Worm (Caenorhabditis elegans) whole organism, L4 larva: Measurements from ENCODE around the gene ser-2.

Experiments used
- F37D6.2 ChIP-seq: sonication (generic microtip); optimal IDR thresholded peaks from 2 replicates; lab custom pipeline; 2016; ENCODE audit warnings: mild to moderate bottlenecking, missing genetic modification characterization, missing compliant biosample characterization
- F44E2.7 ChIP-seq: fragments of 200-800 bp; sonication (Bioruptor generic); IDR thresholded peaks from 2 replicates; pipeline ENCODE4 v2.1.2; 2022; ENCODE audit warnings: missing genetic modification characterization, missing compliant biosample characterization
- R02D3.7 ChIP-seq: fragments of 150-350 bp; sonication (generic microtip); optimal IDR thresholded peaks from 3 replicates; lab custom pipeline; 2014; ENCODE audit warnings: missing biosample characterization, missing genetic modification characterization
- T20F7.1 ChIP-seq: fragments of 200-800 bp; sonication (Bioruptor generic); optimal IDR thresholded peaks from 2 replicates; lab custom pipeline; 2018; ENCODE audit warnings: mild to moderate bottlenecking, missing genetic modification characterization, missing compliant biosample characterization
- T26A8.4 ChIP-seq: fragments of 200-800 bp; sonication (Bioruptor generic); IDR thresholded peaks from 2 replicates; pipeline ENCODE4 v1.3.6; 2022; ENCODE audit warnings: missing genetic modification characterization, missing compliant biosample characterization
- Y5F2A.4 ChIP-seq: fragments of 200-800 bp; sonication (Bioruptor generic); optimal IDR thresholded peaks from 2 replicates; lab custom pipeline; 2018; ENCODE audit warnings: mild to moderate bottlenecking, missing genetic modification characterization, missing compliant biosample characterization
- Y75B8A.6 ChIP-seq: fragments of 200-800 bp; sonication (Bioruptor generic); IDR thresholded peaks from 2 replicates; pipeline ENCODE4 v1.3.6; 2022; ENCODE audit warnings: missing genetic modification reagents, missing genetic modification characterization, missing compliant biosample characterization
- ZK546.5 ChIP-seq, 2 experiments: sonication (generic microtip); optimal IDR thresholded peaks; 2 replicates each; lab custom pipeline; 2017; ENCODE audit warnings: missing biosample characterization in 2 of 2, missing genetic modification characterization in 2 of 2
- aha-1 ChIP-seq: fragments of 150-350 bp; peaks from one replicate; lab custom pipeline; 2014; ENCODE audit warnings: missing biosample characterization, missing genetic modification characterization
- aly-2 ChIP-seq: sonication (generic microtip); optimal IDR thresholded peaks from 2 replicates; lab custom pipeline; 2018; ENCODE audit warnings: missing biosample characterization, missing genetic modification characterization
- arid-1 ChIP-seq: fragments of 200-800 bp; sonication (Bioruptor generic); conservative IDR thresholded peaks from 2 replicates; pipeline ENCODE4 v1.3.6; 2022; ENCODE audit warnings: missing genetic modification reagents, missing genetic modification characterization, missing compliant biosample characterization
- ceh-20 ChIP-seq: fragments of 200-800 bp; sonication (Bioruptor generic); IDR thresholded peaks from 2 replicates; pipeline ENCODE4 v1.3.6; 2022; ENCODE audit warnings: missing genetic modification reagents, missing genetic modification characterization, missing compliant biosample characterization
- ceh-32 ChIP-seq: sonication (generic microtip); optimal IDR thresholded peaks from 2 replicates; lab custom pipeline; 2016; ENCODE audit warnings: mild to moderate bottlenecking, missing genetic modification characterization, missing compliant biosample characterization; ENCODE audit not compliant: poor library complexity
- ceh-44 ChIP-seq: fragments of 200-800 bp; sonication (Bioruptor generic); IDR thresholded peaks from 2 replicates; pipeline ENCODE4 v1.3.6; 2022; ENCODE audit warnings: missing genetic modification reagents, missing genetic modification characterization, missing compliant biosample characterization
- ces-1 ChIP-seq: fragments of 150-350 bp; sonication (generic microtip); optimal IDR thresholded peaks from 4 replicates; lab custom pipeline; 2014; ENCODE audit warnings: missing biosample characterization, missing genetic modification reagents, missing genetic modification characterization
- daf-12 ChIP-seq: fragments of 150-350 bp; optimal IDR thresholded peaks from 2 replicates; lab custom pipeline; 2014; ENCODE audit warnings: missing biosample characterization, missing genetic modification reagents, missing genetic modification characterization
- daf-16 ChIP-seq, 3 experiments: sonication (generic microtip); optimal IDR thresholded peaks; 2 replicates each; lab custom pipeline; 2016 to 2017; ENCODE audit warnings: missing genetic modification characterization in 3 of 3, missing genetic modification reagents in 3 of 3, mild to moderate bottlenecking in 2 of 3, missing compliant biosample characterization in 2 of 3, missing biosample characterization in 1 of 3, moderate library complexity in 1 of 3
- daf-19 ChIP-seq: fragments of 200-800 bp; sonication (Bioruptor generic); conservative IDR thresholded peaks from 2 replicates; pipeline ENCODE4 v1.3.6; 2022; ENCODE audit warnings: missing genetic modification characterization, missing compliant biosample characterization
- dmd-6 ChIP-seq: fragments of 200-800 bp; sonication (Bioruptor generic); IDR thresholded peaks from 2 replicates; pipeline ENCODE4 v1.3.6; 2022; ENCODE audit warnings: missing genetic modification reagents, missing genetic modification characterization, missing compliant biosample characterization
- dpl-1 ChIP-seq: fragments of 150-350 bp; optimal IDR thresholded peaks from 2 replicates; lab custom pipeline; 2014; ENCODE audit warnings: missing biosample characterization, missing genetic modification reagents, missing genetic modification characterization
- duxl-1 ChIP-seq: sonication (generic microtip); optimal IDR thresholded peaks from 2 replicates; lab custom pipeline; 2016; ENCODE audit warnings: mild to moderate bottlenecking, missing genetic modification characterization, moderate library complexity, missing compliant biosample characterization; ENCODE audit not compliant: poor library complexity
- gei-8 ChIP-seq: fragments of 200-800 bp; sonication (Bioruptor generic); optimal IDR thresholded peaks from 2 replicates; lab custom pipeline; 2018; ENCODE audit warnings: mild to moderate bottlenecking, missing genetic modification characterization, missing compliant biosample characterization
- hlh-11 ChIP-seq: fragments of 200-800 bp; sonication (Bioruptor generic); optimal IDR thresholded peaks from 2 replicates; lab custom pipeline; 2018; ENCODE audit warnings: mild to moderate bottlenecking, missing genetic modification characterization, missing compliant biosample characterization
- lim-7 ChIP-seq: fragments of 200-800 bp; sonication (Bioruptor generic); IDR thresholded peaks from 2 replicates; pipeline ENCODE4 v1.3.6; 2022; ENCODE audit warnings: missing genetic modification characterization, missing compliant biosample characterization
- lin-38 ChIP-seq: fragments of 200-800 bp; sonication (Bioruptor generic); IDR thresholded peaks from 2 replicates; pipeline ENCODE4 v1.3.6; 2022; ENCODE audit warnings: missing genetic modification reagents, missing genetic modification characterization, missing compliant biosample characterization
- lin-39 ChIP-seq: fragments of 150-350 bp; optimal IDR thresholded peaks from 2 replicates; lab custom pipeline; 2014; ENCODE audit warnings: missing biosample characterization, missing genetic modification reagents, missing genetic modification characterization
- madf-9 ChIP-seq: fragments of 200-800 bp; sonication (Bioruptor generic); conservative IDR thresholded peaks from 2 replicates; pipeline ENCODE4 v1.3.6; 2022; ENCODE audit warnings: missing genetic modification reagents, missing genetic modification characterization, missing compliant biosample characterization
- mxl-2 ChIP-seq: fragments of 200-800 bp; sonication (Bioruptor generic); conservative IDR thresholded peaks from 2 replicates; pipeline ENCODE4 v1.3.6; 2022; ENCODE audit warnings: missing genetic modification reagents, missing genetic modification characterization, missing compliant biosample characterization
- mxl-3 ChIP-seq: fragments of 200-800 bp; sonication (Bioruptor generic); optimal IDR thresholded peaks from 2 replicates; lab custom pipeline; 2018; ENCODE audit warnings: mild to moderate bottlenecking, missing genetic modification characterization, missing compliant biosample characterization
- nhr-111 ChIP-seq: fragments of 200-800 bp; sonication (Bioruptor generic); optimal IDR thresholded peaks from 2 replicates; lab custom pipeline; 2018; ENCODE audit warnings: mild to moderate bottlenecking, missing genetic modification characterization, missing compliant biosample characterization
- nhr-237 ChIP-seq: sonication (generic microtip); optimal IDR thresholded peaks from 2 replicates; lab custom pipeline; 2017; ENCODE audit warnings: missing biosample characterization, missing genetic modification characterization
- nhr-25 ChIP-seq: sonication (generic microtip); optimal IDR thresholded peaks from 2 replicates; lab custom pipeline; 2017; ENCODE audit warnings: missing genetic modification characterization, mild to moderate bottlenecking, missing compliant biosample characterization, antibody characterized with exemption, moderate library complexity, borderline replicate concordance; ENCODE audit not compliant: insufficient read depth
- nhr-41 ChIP-seq: fragments of 200-800 bp; sonication (Bioruptor generic); IDR thresholded peaks from 2 replicates; pipeline ENCODE4 v1.3.6; 2022; ENCODE audit warnings: missing genetic modification reagents, missing genetic modification characterization, missing compliant biosample characterization
- nhr-6 ChIP-seq: fragments of 150-350 bp; optimal IDR thresholded peaks from 2 replicates; lab custom pipeline; 2014; ENCODE audit warnings: missing biosample characterization, missing genetic modification characterization
- nhr-77 ChIP-seq: fragments of 150-350 bp; optimal IDR thresholded peaks from 2 replicates; lab custom pipeline; 2014; ENCODE audit warnings: missing biosample characterization, missing genetic modification characterization
- pha-4 ChIP-seq, 2 experiments: fragments of 150-350 bp in 1 of 2; fragments of 200-800 bp in 1 of 2; sonication (Bioruptor generic) in 1 of 2; IDR thresholded peaks in 1 of 2; optimal IDR thresholded peaks in 1 of 2; 2 replicates each; pipeline versions ENCODE4 v1.3.6 to Lab custom; 2014 to 2022; ENCODE audit warnings: missing genetic modification characterization in 2 of 2, missing genetic modification reagents in 2 of 2, missing biosample characterization in 1 of 2, missing compliant biosample characterization in 1 of 2
- pqm-1 ChIP-seq: sonication (generic microtip); optimal IDR thresholded peaks from 2 replicates; lab custom pipeline; 2017; ENCODE audit warnings: missing biosample characterization, missing genetic modification characterization
- set-16 ChIP-seq: fragments of 200-800 bp; sonication (Bioruptor generic); IDR thresholded peaks from 2 replicates; pipeline ENCODE4 v1.3.6; 2022; ENCODE audit warnings: missing genetic modification reagents, missing genetic modification characterization, missing compliant biosample characterization
- snpc-1.2 ChIP-seq: fragments of 200-800 bp; sonication (Bioruptor generic); IDR thresholded peaks from 2 replicates; pipeline ENCODE4 v1.3.6; 2022; ENCODE audit warnings: missing genetic modification reagents, missing genetic modification characterization, missing compliant biosample characterization
- spr-1 ChIP-seq: sonication (generic microtip); optimal IDR thresholded peaks from 2 replicates; lab custom pipeline; 2016; ENCODE audit warnings: mild to moderate bottlenecking, missing genetic modification characterization, missing compliant biosample characterization
- unc-62 ChIP-seq, 3 experiments: fragments of 150-350 bp in 1 of 3; sonication (generic microtip); optimal IDR thresholded peaks in 2 of 3; peaks in 1 of 3; 1 replicate in 1 of 3; 2 replicates in 2 of 3; lab custom pipeline; 2014 to 2017; ENCODE audit warnings: missing biosample characterization in 3 of 3, missing genetic modification characterization in 3 of 3, missing genetic modification reagents in 3 of 3, missing genotype in 1 of 3
- zag-1 ChIP-seq: fragments of 150-350 bp; optimal IDR thresholded peaks from 2 replicates; lab custom pipeline; 2014; ENCODE audit warnings: missing biosample characterization, missing genetic modification characterization
- zfp-2 ChIP-seq: sonication (generic microtip); optimal IDR thresholded peaks from 2 replicates; lab custom pipeline; 2016; ENCODE audit warnings: mild to moderate bottlenecking, missing genetic modification characterization, missing compliant biosample characterization
- zfp-3 ChIP-seq: fragments of 200-800 bp; sonication (Bioruptor generic); conservative IDR thresholded peaks from 2 replicates; pipeline ENCODE4 v1.3.6; 2022; ENCODE audit warnings: missing genetic modification reagents, missing genetic modification characterization, missing compliant biosample characterization
- zip-11 ChIP-seq: fragments of 200-800 bp; sonication (Bioruptor generic); IDR thresholded peaks from 2 replicates; pipeline ENCODE4 v1.3.6; 2022; ENCODE audit warnings: missing genetic modification characterization, missing compliant biosample characterization
- zip-2 ChIP-seq: fragments of 150-350 bp; optimal IDR thresholded peaks from 2 replicates; lab custom pipeline; 2014; ENCODE audit warnings: missing biosample characterization, missing genetic modification characterization
- ztf-7 ChIP-seq: fragments of 150-350 bp; optimal IDR thresholded peaks from 2 replicates; lab custom pipeline; 2014; ENCODE audit warnings: missing biosample characterization, missing genetic modification characterization

Gene ser-2

DNA sequence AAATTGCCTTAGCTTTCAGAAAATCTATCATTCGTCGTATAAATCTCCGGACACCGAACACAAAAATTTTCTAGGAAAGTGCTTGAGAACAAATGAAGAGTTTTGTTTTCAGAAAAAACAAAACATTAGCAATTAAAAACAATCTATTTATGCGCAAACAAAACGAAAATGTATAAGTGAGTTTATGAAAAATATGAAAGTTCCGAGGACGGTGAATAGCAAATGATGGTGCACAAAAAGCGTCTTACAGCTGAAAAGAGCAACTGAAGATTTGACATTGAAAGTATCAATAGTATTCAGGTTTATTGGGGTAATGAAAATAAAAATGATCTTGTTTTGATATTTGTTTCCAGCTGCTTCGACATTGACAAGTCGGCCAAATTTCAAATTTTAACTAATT lies 2.8 kb downstream of the ser-2 start:
- TF ChIP-seq T26A8.4 (GFP tag; lab: Robert Waterston, UW) (no peak), nhr-237 (tag; lab: Kevin White, UChicago) (no peak), aha-1 (tag; lab: Kevin White, UChicago) (peak; percentile 93), nhr-25 (tag; lab: Kevin White, UChicago) (no peak)

DNA sequence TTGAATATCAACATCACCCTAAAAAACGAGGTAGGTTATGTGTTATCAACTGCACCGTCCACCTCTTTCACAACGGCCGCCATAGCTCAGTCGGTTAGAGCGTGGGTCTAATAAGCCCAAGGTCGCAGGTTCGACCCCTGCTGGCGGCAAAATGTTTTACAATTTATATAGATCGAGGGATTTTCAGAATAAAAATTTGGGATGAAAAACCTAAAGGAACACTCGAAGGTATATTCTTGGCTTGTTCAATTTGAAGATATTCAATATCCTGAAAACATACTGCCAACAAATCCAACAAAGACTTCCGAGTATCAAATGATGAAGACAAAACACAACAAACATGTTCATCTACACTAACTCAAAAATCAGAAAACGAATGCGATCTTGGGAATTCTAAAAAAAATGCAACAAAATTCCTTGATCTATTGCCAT lies 5.4 kb downstream of the ser-2 start:
- TF ChIP-seq Y5F2A.4 (GFP tag; lab: Kevin White, UChicago) (peak; percentile 67), lim-7 (GFP tag; lab: Robert Waterston, UW) (peak; percentile 95), ztf-7 (tag; lab: Kevin White, UChicago) (peak; percentile 37), zag-1 (no peak), F44E2.7 (GFP tag; lab: Robert Waterston, UW) (no peak), R02D3.7 (tag; lab: Kevin White, UChicago) (no peak), F37D6.2 (tag; lab: Kevin White, UChicago) (no peak), spr-1 (tag; lab: Kevin White, UChicago) (peak; percentile 65), nhr-6 (tag; lab: Kevin White, UChicago) (no peak), zfp-2 (tag; lab: Kevin White, UChicago) (peak; percentile 48), pha-4 (GFP tag; IDR thresholded peaks at IDR 0.05; lab: Robert Waterston, UW) (peak; percentile 81), pha-4 (tag; optimal IDR thresholded peaks at IDR 0.05; lab: Kevin White, UChicago) (no peak), dmd-6 (peak; percentile 43; the same call in 1 of the 2 replicates), zfp-3 (GFP tag; lab: Robert Waterston, UW) (0 out of 2 replicates have a peak, but pooled peaks have one; percentile 56), lin-38 (no peak; the same call in 1 of the 2 replicates), mxl-3 (peak; percentile 29), daf-16 (GFP tag; optimal IDR thresholded peaks at IDR 0.05; lab: Kevin White, UChicago) (peak; percentile 55 to 88), daf-16 (tag; optimal IDR thresholded peaks at IDR 0.05; lab: Kevin White, UChicago) (peak; percentile 66), zip-11 (no peak), T20F7.1 (GFP tag; lab: Kevin White, UChicago) (peak; percentile 56), ceh-44 (GFP tag; lab: Robert Waterston, UW) (no peak), gei-8 (GFP tag; lab: Kevin White, UChicago) (peak; percentile 51), duxl-1 (tag; lab: Kevin White, UChicago) (peak; percentile 72), hlh-11 (tag; lab: Kevin White, UChicago) (no peak), unc-62 (GFP tag; optimal IDR thresholded peaks at IDR 0.05 in 1 of 2; lab: Kevin White, UChicago) (no peak), unc-62 (tag; optimal IDR thresholded peaks at IDR 0.05; lab: Kevin White, UChicago) (no peak), nhr-77 (tag; lab: Kevin White, UChicago) (no peak), nhr-111 (GFP tag; lab: Kevin White, UChicago) (no peak), ces-1 (GFP tag; lab: Kevin White, UChicago) (no peak), set-16 (peak; percentile 4; the same call in 1 of the 2 replicates), dpl-1 (GFP tag; lab: Kevin White, UChicago) (no peak), aly-2 (tag; lab: Kevin White, UChicago) (no peak), nhr-41 (GFP tag; lab: Robert Waterston, UW) (peak; percentile 63; the same call in 1 of the 2 replicates), ZK546.5 (tag; optimal IDR thresholded peaks at IDR 0.05; lab: Kevin White, UChicago) (no peak), ceh-20 (GFP tag; lab: Robert Waterston, UW) (peak; percentile 53; the same call in 1 of the 2 replicates), madf-9 (no peak; the same call in 1 of the 2 replicates), nhr-25 (tag; lab: Kevin White, UChicago) (peak; percentile 41), Y75B8A.6 (no peak), mxl-2 (GFP tag; lab: Robert Waterston, UW) (no peak), lin-39 (tag; lab: Kevin White, UChicago) (no peak), daf-19 (no peak), snpc-1.2 (peak; percentile 80), ceh-32 (tag; lab: Kevin White, UChicago) (no peak), daf-12 (no peak), zip-2 (peak; percentile 62), pqm-1 (tag; lab: Kevin White, UChicago) (no peak), arid-1 (GFP tag; lab: Robert Waterston, UW) (peak; percentile 84)
